Worm (Caenorhabditis elegans): ENCODE results near the gene R03H10.6.

The R03H10.6 gene

DNA sequence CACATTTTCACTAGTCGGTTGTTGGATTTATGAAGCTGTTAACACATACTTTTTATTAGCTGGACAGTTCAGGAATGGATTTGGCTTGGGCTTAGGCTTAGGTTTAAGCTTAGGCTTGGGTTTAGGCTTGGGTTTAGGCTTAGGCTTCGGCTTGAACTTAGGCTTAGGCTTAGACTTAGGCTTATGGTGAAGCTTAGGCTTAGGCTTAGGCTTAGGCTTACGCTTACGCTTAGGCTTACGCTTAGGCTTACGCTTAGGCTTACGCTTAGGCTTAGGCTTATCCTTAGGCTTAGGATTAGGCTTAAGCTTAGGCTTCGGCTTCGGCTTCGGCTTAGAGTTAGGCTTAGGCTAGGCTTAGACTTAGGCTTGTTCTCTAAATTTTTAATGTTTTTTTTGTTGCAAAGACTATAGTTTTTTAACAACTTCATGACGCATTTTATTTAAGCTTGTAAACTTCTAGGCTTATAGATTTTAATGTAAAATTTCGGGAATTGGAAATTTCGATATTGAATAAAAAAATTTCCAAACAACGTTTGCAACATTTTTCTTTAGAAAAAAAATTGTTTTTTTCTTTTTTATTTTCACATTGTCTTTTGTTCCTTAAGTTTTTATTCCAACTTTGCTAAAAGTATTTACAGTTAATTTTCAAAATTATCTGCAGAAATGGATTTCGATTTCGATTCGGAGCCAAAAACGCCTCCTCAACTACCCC is 18.0 kb downstream of the R03H10.6 start, which contains the start of gene R03H10.2:
Gene R03H10.2 (plus strand): TSS at position 662 of the 712 bp plus-strand sequence.
- TF ChIP-seq alr-1 (tag; optimal IDR thresholded peaks at IDR 0.05) (no peak), nhr-21 (tag; optimal IDR thresholded peaks at IDR 0.05) (no peak), sma-9 (GFP tag; optimal IDR thresholded peaks at IDR 0.05) (no peak), sma-9 (tag; optimal IDR thresholded peaks at IDR 0.05) (no peak), ZK546.5 (tag; optimal IDR thresholded peaks at IDR 0.05) (no peak)

DNA sequence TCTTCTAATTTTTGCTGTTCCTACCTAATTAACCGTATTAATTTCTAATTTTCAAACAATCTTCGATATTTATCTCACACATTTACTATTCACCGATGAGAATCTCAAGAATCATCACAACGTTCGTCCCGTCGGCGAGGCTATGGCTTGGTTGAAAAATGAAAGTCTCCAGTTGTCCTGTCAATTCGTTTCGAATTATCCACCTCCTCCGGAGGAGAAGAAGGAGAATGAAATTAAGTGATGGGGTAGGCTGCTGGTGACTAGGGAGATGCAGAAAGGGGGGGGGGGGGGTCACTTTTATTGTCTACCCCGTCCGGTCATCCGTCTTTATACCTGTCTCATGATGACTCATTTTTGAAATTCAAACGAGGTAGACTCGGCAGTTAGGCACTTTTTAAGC is 20.4 kb downstream of the R03H10.6 start:
- TF ChIP-seq alr-1 (tag; optimal IDR thresholded peaks at IDR 0.05) (no peak), nhr-23 (tag; optimal IDR thresholded peaks at IDR 0.05) (no peak), ceh-16 (tag; optimal IDR thresholded peaks at IDR 0.05) (no peak), mbf-1 (tag; optimal IDR thresholded peaks at IDR 0.05) (no peak), C34F6.9 (tag; optimal IDR thresholded peaks at IDR 0.05) (no peak), lin-13 (GFP tag; optimal IDR thresholded peaks at IDR 0.05) (no peak), lsy-2 (tag; optimal IDR thresholded peaks at IDR 0.05) (no peak), nhr-10 (tag; optimal IDR thresholded peaks at IDR 0.05) (no peak), nhr-21 (tag; optimal IDR thresholded peaks at IDR 0.05) (no peak), sma-3 (GFP tag; optimal IDR thresholded peaks at IDR 0.05) (no peak), nhr-11 (tag; optimal IDR thresholded peaks at IDR 0.05) (no peak), F13H6.1 (tag; optimal IDR thresholded peaks at IDR 0.05) (no peak), zag-1 (tag; optimal IDR thresholded peaks at IDR 0.05) (no peak), mab-5 (tag; optimal IDR thresholded peaks at IDR 0.05) (no peak), unc-62 (GFP tag; optimal IDR thresholded peaks at IDR 0.05) (no peak), aly-2 (tag; optimal IDR thresholded peaks at IDR 0.05) (no peak), ztf-1 (GFP tag; conservative IDR thresholded peaks at IDR 0.05) (no peak), dmd-4 (tag; optimal IDR thresholded peaks at IDR 0.05) (no peak), elt-3 (tag; optimal IDR thresholded peaks at IDR 0.05) (no peak)

- TF ChIP-seq F13H6.1 (tag; optimal IDR thresholded peaks at IDR 0.05) (no peak), dmd-4 (tag; optimal IDR thresholded peaks at IDR 0.05) (no peak), alr-1 (tag; optimal IDR thresholded peaks at IDR 0.05) (no peak), fos-1 (tag; optimal IDR thresholded peaks at IDR 0.05) (peak; percentile 31), nhr-21 (tag; optimal IDR thresholded peaks at IDR 0.05) (peak; percentile 17), C34F6.9 (tag; optimal IDR thresholded peaks at IDR 0.05) (peak; percentile 16), nhr-129 (tag; optimal IDR thresholded peaks at IDR 0.05) (peak; percentile 26), aly-2 (tag; optimal IDR thresholded peaks at IDR 0.05) (no peak), unc-55 (GFP tag; optimal IDR thresholded peaks at IDR 0.05) (no peak), elt-1 (tag; optimal IDR thresholded peaks at IDR 0.05) (no peak), nhr-25 (tag; optimal IDR thresholded peaks at IDR 0.05) (peak; percentile 87), lsy-2 (tag; optimal IDR thresholded peaks at IDR 0.05) (no peak), egl-27 (tag; optimal IDR thresholded peaks at IDR 0.05) (no peak), snpc-4 (tag; optimal IDR thresholded peaks at IDR 0.05) (no peak), nhr-237 (tag; optimal IDR thresholded peaks at IDR 0.05) (no peak), ztf-11 (tag; optimal IDR thresholded peaks at IDR 0.05) (no peak), skn-1 (tag; optimal IDR thresholded peaks at IDR 0.05) (no peak), ceh-16 (tag; optimal IDR thresholded peaks at IDR 0.05) (peak; percentile 39), lin-39 (tag; optimal IDR thresholded peaks at IDR 0.05) (no peak), sma-9 (GFP tag; optimal IDR thresholded peaks at IDR 0.05) (no peak), sma-9 (tag; optimal IDR thresholded peaks at IDR 0.05) (no peak), ztf-1 (GFP tag; conservative IDR thresholded peaks at IDR 0.05) (no peak), mdl-1 (tag; optimal IDR thresholded peaks at IDR 0.05) (no peak), sma-3 (GFP tag; optimal IDR thresholded peaks at IDR 0.05) (peak; percentile 9), unc-62 (GFP tag; optimal IDR thresholded peaks at IDR 0.05) (no peak), nhr-11 (tag; optimal IDR thresholded peaks at IDR 0.05) (no peak), mab-5 (tag; optimal IDR thresholded peaks at IDR 0.05) (no peak), nhr-6 (tag; optimal IDR thresholded peaks at IDR 0.05) (no peak), elt-3 (tag; optimal IDR thresholded peaks at IDR 0.05) (no peak), ceh-82 (tag; optimal IDR thresholded peaks at IDR 0.05) (no peak), gmeb-1 (tag; optimal IDR thresholded peaks at IDR 0.05) (no peak), nhr-77 (tag; optimal IDR thresholded peaks at IDR 0.05) (no peak), nhr-23 (tag; optimal IDR thresholded peaks at IDR 0.05) (no peak), ama-1 (optimal IDR thresholded peaks at IDR 0.05) (no peak), R02D3.7 (tag; optimal IDR thresholded peaks at IDR 0.05) (no peak), blmp-1 (tag; optimal IDR thresholded peaks at IDR 0.05; ENCODE audit: insufficient read depth) (peak; percentile 33)
Measured at ce11 chrII:4151499-4152132, 21.7 kb downstream of the R03H10.6 start.
